Fruit fly (Drosophila melanogaster): ENCODE data around the gene ogre.

DNA sequence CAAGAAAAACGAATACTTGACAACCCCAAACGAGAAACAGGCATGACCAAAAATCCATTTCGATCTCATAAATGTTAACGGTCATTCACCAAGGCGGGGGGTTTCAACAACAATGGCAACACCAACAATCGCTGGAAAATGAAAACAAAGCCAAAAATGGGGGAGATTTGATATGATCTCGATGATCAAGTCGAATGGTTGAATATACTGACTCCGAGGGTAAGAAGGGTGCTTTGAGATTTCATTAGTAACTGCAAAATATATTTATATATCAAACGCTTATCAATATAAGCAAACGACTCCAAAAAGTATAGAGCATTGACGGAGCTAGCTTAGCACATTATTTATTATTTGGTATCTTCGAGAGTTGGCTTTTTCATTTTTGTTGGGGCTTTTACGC, 1.0 kb downstream of the ogre start:
- TF ChIP-seq psq (optimal IDR thresholded peaks at IDR 0.05): no peak
- no peak for TF ChIP-seq Sin3A (optimal IDR thresholded peaks at IDR 0.05)

Data from Kc167 (cell line).